Fruit fly (Drosophila melanogaster) whole organism, adult: ENCODE data around the gene CG14036.

ENCODE experiments used
- CG11617 ChIP-seq: fragments of 200-800 bp; sonication (Bioruptor generic); optimal IDR thresholded peaks from 2 replicates; lab custom pipeline; 2017; ENCODE audit warnings: mild to moderate bottlenecking, missing biosample characterization, missing genetic modification reagents, missing genetic modification characterization
- CG12768 ChIP-seq: fragments of 200-800 bp; sonication (Bioruptor generic); optimal IDR thresholded peaks from 2 replicates; lab custom pipeline; 2017; ENCODE audit warnings: missing biosample characterization, missing genetic modification characterization, mild to moderate bottlenecking, moderate library complexity, missing genetic modification reagents
- CG14711 ChIP-seq: fragments of 200-800 bp; sonication (Bioruptor generic); optimal IDR thresholded peaks from 2 replicates; lab custom pipeline; 2018; ENCODE audit warnings: missing biosample characterization, mild to moderate bottlenecking, missing genetic modification characterization, moderate library complexity
- CG1620 ChIP-seq: fragments of 200-800 bp; sonication (Bioruptor generic); optimal IDR thresholded peaks from 2 replicates; lab custom pipeline; 2016; ENCODE audit warnings: missing biosample characterization, missing genetic modification characterization
- CG33017 ChIP-seq: fragments of 200-800 bp; sonication (Bioruptor generic); optimal IDR thresholded peaks from 2 replicates; lab custom pipeline; 2018; ENCODE audit warnings: missing biosample characterization, mild to moderate bottlenecking, missing genetic modification characterization, moderate library complexity
- CG5204 ChIP-seq: fragments of 200-800 bp; sonication (Bioruptor generic); optimal IDR thresholded peaks from 2 replicates; lab custom pipeline; 2016; ENCODE audit warnings: missing biosample characterization, missing genetic modification characterization
- CG7045 ChIP-seq: fragments of 200-800 bp; sonication (Bioruptor generic); optimal IDR thresholded peaks from 2 replicates; lab custom pipeline; 2017; ENCODE audit warnings: missing biosample characterization, mild to moderate bottlenecking, missing genetic modification characterization
- CG7101 ChIP-seq: fragments of 200-800 bp; sonication (Bioruptor generic); optimal IDR thresholded peaks from 2 replicates; lab custom pipeline; 2018; ENCODE audit warnings: missing biosample characterization, mild to moderate bottlenecking, missing genetic modification characterization, moderate library complexity
- Clk ChIP-seq: fragments of 200-800 bp; sonication (Bioruptor generic); optimal IDR thresholded peaks from 2 replicates; lab custom pipeline; 2017; ENCODE audit warnings: missing biosample characterization, missing genetic modification characterization
- Crg-1 ChIP-seq: fragments of 200-800 bp; sonication (Bioruptor generic); optimal IDR thresholded peaks from 2 replicates; lab custom pipeline; 2016; ENCODE audit warnings: missing biosample characterization, missing genetic modification characterization
- Hr96 ChIP-seq: fragments of 200-800 bp; sonication (Bioruptor generic); optimal IDR thresholded peaks from 2 replicates; lab custom pipeline; 2016; ENCODE audit warnings: missing biosample characterization, missing genetic modification characterization
- Mnt ChIP-seq: fragments of 200-800 bp; sonication (Bioruptor generic); optimal IDR thresholded peaks from 2 replicates; lab custom pipeline; 2016; ENCODE audit warnings: missing biosample characterization, mild to moderate bottlenecking, missing genetic modification characterization
- bab1 ChIP-seq: fragments of 200-800 bp; sonication (Bioruptor generic); optimal IDR thresholded peaks from 3 replicates; lab custom pipeline; 2019; ENCODE audit warnings: missing biosample characterization, mild to moderate bottlenecking, missing genetic modification characterization, moderate library complexity
- cic ChIP-seq: fragments of 200-800 bp; sonication (Bioruptor generic); optimal IDR thresholded peaks from 2 replicates; lab custom pipeline; 2017; ENCODE audit warnings: missing biosample characterization, mild to moderate bottlenecking, missing genetic modification characterization, moderate library complexity
- cnc ChIP-seq, 2 experiments: fragments of >200 bp; optimal IDR thresholded peaks; 2 replicates each; lab custom pipeline; 2017
- kay ChIP-seq: fragments of 200-800 bp; sonication (Bioruptor generic); peaks from one replicate; lab custom pipeline; 2016; ENCODE audit warnings: missing biosample characterization, missing genetic modification characterization, borderline replicate concordance
- ovo ChIP-seq: fragments of 200-800 bp; sonication (Bioruptor generic); optimal IDR thresholded peaks from 2 replicates; lab custom pipeline; 2016; ENCODE audit warnings: missing biosample characterization, missing genetic modification characterization
- pad ChIP-seq: fragments of 200-800 bp; sonication (Bioruptor generic); optimal IDR thresholded peaks from 3 replicates; lab custom pipeline; 2017; ENCODE audit warnings: missing biosample characterization, missing genetic modification characterization, mild to moderate bottlenecking, moderate library complexity, missing genetic modification reagents
- tj ChIP-seq: fragments of 200-800 bp; sonication (Bioruptor generic); optimal IDR thresholded peaks from 3 replicates; lab custom pipeline; 2017; ENCODE audit warnings: missing biosample characterization, mild to moderate bottlenecking, missing genetic modification characterization, moderate library complexity
- toe ChIP-seq: fragments of 200-800 bp; sonication (Bioruptor generic); optimal IDR thresholded peaks from 2 replicates; lab custom pipeline; 2016; ENCODE audit warnings: missing biosample characterization, missing genetic modification characterization

CG14036 gene

DNA sequence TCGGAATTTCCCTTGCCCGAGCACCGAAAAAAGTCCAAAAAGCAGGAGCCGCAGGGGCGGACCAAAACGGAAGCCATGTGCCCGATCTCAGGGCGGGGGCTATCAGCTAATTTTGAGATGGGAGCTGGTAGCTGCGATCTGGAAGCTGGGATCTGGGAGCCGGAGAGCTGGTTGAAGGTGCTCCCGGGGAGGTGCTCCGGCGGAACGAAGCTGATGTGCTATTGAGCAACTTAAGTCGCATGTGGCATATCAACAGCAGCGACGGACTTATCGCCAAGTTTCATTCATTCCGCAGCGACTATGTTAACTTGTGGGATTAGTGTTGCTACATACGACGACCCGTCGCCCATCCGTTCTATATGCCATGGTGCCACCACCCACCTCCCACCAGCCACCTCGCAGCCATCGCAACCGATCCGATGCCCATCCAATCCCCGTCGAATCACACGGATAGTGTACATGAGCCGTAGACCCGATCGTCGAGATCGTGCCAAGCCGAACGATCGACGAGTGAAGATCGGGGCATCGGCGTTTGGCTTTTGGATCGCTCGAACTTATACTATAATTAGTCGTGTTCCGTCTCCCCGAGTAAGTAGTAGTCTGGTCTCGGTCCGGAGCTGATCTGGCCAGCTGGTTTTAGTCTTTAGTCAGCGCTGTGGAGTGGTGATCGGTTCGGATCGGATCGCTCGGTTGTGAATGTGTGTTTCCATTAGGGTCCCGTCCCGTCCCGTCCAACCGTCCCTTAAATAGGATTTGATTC lies 25.6 kb downstream of the CG14036 start, which contains the start of gene Col4a1:
Gene Col4a1, plus strand, starts transcription at position 561 of the 760 bp plus-strand sequence.
- TF ChIP-seq Mnt (GFP tag; lab: Kevin White, UChicago), result peak; percentile 7
- TF ChIP-seq pad (GFP tag; lab: Kevin White, UChicago), result no peak
- no peak for TF ChIP-seq kay (GFP tag; lab: Kevin White, UChicago)
- TF ChIP-seq cnc (optimal IDR thresholded peaks at IDR 0.05; lab: Kevin White, UChicago), result no peak
- TF ChIP-seq Hr96, result no peak
- peak; percentile 49 for TF ChIP-seq CG12768 (GFP tag; lab: Kevin White, UChicago)
- peak; percentile 72 for TF ChIP-seq cic
- no peak for TF ChIP-seq toe (GFP tag; lab: Kevin White, UChicago)
- TF ChIP-seq CG7045 (GFP tag; lab: Kevin White, UChicago), result no peak
- no peak for TF ChIP-seq CG5204

DNA sequence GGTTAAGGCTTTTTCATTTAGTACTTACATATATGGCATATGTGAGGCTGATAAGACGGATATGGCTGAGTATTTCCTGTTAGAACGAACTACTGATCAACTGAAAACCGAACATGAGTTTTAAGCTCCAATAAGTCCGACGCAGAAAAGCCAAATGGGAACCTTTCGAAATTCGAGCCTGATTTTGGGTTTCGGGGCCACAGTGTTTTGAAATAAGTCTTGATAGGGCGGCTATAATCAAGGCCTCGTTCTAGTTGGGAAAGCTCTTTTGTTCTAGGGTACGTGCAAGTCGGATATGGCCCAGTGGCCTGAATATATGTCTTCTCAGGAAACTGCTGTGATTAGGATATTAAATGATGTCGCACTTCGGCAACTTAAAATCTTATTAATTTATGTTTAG lies 26.7 kb downstream of the CG14036 start, which contains the start of gene vkg:
Gene vkg, minus strand, starts transcription at position 101 of the 400 bp plus-strand sequence.
- TF ChIP-seq pad (GFP tag; lab: Kevin White, UChicago), result no peak
- no peak for TF ChIP-seq CG5204
- no peak for TF ChIP-seq Mnt (GFP tag; lab: Kevin White, UChicago)
- no peak for TF ChIP-seq ovo
- no peak for TF ChIP-seq cic
- TF ChIP-seq Clk (GFP tag; lab: Kevin White, UChicago), result no peak
- no peak for TF ChIP-seq kay (GFP tag; lab: Kevin White, UChicago)
- no peak for TF ChIP-seq cnc (optimal IDR thresholded peaks at IDR 0.05; lab: Kevin White, UChicago)
- no peak for TF ChIP-seq CG14711 (tag; lab: Kevin White, UChicago)
- TF ChIP-seq Hr96, result no peak
- TF ChIP-seq tj (GFP tag; lab: Kevin White, UChicago), result no peak

DNA sequence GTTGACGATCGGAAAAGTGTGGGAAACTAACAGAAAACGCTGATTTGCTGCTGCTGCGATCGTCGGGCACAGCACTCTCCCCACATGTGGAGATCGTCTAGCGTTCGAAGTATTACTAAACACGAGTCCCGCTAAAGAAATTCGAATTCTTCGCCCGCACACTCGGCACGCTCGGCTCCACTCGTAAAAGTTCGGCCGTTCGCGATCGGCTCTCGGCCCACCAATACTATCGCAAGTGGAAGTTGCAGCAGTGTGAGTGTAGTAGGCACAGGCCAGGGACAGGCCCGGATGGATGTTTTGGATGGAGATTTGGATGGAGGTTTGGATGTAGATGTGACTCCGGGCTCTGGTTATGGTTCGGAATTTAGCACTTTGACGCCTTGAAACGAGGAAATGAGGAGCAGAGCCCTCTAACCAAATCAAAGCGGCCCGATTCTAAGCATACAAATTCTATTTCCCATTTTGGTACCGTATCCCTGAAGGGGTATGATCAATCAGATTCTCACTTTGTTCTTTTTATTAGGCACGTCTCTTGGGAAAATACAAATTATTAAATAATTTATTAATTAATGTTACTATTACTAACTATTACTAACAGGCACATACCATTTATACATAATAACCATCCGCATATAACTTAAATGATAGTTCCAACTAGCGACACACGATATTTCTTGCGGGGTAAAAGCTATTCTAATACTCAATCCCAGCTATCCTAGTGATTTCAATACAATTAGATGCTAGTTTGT lies 27.3 kb downstream of the CG14036 start:
- TF ChIP-seq bab1 (no peak), tj (GFP tag; lab: Kevin White, UChicago) (peak; percentile 41), cic (peak; percentile 3)

dm6 chr2L:5025557-5025956 lies 29.3 kb downstream of the CG14036 start:
- TF ChIP-seq Hr96 (no peak), Crg-1 (GFP tag; lab: Kevin White, UChicago) (no peak), cic (no peak), toe (GFP tag; lab: Kevin White, UChicago) (no peak), Mnt (GFP tag; lab: Kevin White, UChicago) (no peak), bab1 (no peak), tj (GFP tag; lab: Kevin White, UChicago) (no peak), ovo (no peak), CG11617 (GFP tag; lab: Kevin White, UChicago) (no peak), CG1620 (GFP tag; lab: Kevin White, UChicago) (no peak), pad (GFP tag; lab: Kevin White, UChicago) (no peak), CG5204 (no peak), CG7045 (GFP tag; lab: Kevin White, UChicago) (no peak), Clk (GFP tag; lab: Kevin White, UChicago) (no peak), CG7101 (tag; lab: Kevin White, UChicago) (no peak), CG14711 (tag; lab: Kevin White, UChicago) (no peak), cnc (optimal IDR thresholded peaks at IDR 0.05; lab: Kevin White, UChicago) (no peak)

- TF ChIP-seq pad (GFP tag; lab: Kevin White, UChicago) (no peak), CG12768 (GFP tag; lab: Kevin White, UChicago) (no peak), Mnt (GFP tag; lab: Kevin White, UChicago) (no peak), Clk (GFP tag; lab: Kevin White, UChicago) (no peak), kay (GFP tag; lab: Kevin White, UChicago) (no peak)
These were observed 32.2 kb downstream of the CG14036 start for dm6 chr2L:5022602-5023001.

- TF ChIP-seq CG5204 (no peak), toe (GFP tag; lab: Kevin White, UChicago) (no peak), cnc (optimal IDR thresholded peaks at IDR 0.05; lab: Kevin White, UChicago) (no peak), tj (GFP tag; lab: Kevin White, UChicago) (peak; percentile 91), kay (GFP tag; lab: Kevin White, UChicago) (no peak), CG12768 (GFP tag; lab: Kevin White, UChicago) (no peak)
These were observed 34.3 kb downstream of the CG14036 start for dm6 chr2L:5020479-5020878.

DNA sequence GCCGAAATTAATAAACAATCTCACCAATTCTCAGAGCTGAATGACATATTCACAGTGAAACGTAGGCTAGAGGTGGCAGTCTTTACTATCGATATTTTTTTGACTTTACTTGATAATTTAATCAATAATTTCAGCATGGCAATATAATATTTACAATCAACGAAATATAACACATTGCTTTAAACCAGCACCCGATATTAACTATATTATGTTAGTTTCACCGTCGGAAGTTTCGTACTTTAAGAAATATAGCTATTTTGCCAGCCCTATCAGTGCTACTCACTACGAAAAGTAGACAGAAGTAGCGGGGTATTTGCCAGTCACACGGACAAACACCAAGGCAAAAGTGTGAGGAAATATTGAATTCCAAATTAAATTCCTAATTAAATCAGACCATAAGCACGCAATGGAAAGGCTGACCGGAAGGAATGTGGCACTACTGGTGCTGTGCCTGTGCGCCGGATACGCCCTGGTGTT lies 44.0 kb downstream of the CG14036 start, which contains the start of the genes CG31917, Tfb5 and SelT:
Gene CG31917, minus strand, starts transcription at position 51 of the 477 bp plus-strand sequence.
Gene Tfb5, minus strand, starts transcription at position 51 of the 477 bp plus-strand sequence.
Gene SelT, plus strand, starts transcription at position 139 of the 477 bp plus-strand sequence.
- TF ChIP-seq bab1, result peak; percentile 83
- peak; percentile 71 for TF ChIP-seq Hr96
- TF ChIP-seq CG7101 (tag; lab: Kevin White, UChicago), result peak; percentile 73
- TF ChIP-seq Crg-1 (GFP tag; lab: Kevin White, UChicago), result peak; percentile 52
- TF ChIP-seq kay (GFP tag; lab: Kevin White, UChicago), result no peak
- peak; percentile 78 for TF ChIP-seq CG1620 (GFP tag; lab: Kevin White, UChicago)
- TF ChIP-seq tj (GFP tag; lab: Kevin White, UChicago), result peak; percentile 49
- TF ChIP-seq Clk (GFP tag; lab: Kevin White, UChicago), result peak; percentile 20
- TF ChIP-seq CG11617 (GFP tag; lab: Kevin White, UChicago), result peak; percentile 73
- peak; percentile 52 for TF ChIP-seq ovo
- TF ChIP-seq CG33017 (tag; lab: Kevin White, UChicago), result peak; percentile 37
- no peak for TF ChIP-seq cnc (optimal IDR thresholded peaks at IDR 0.05; lab: Kevin White, UChicago)
- no peak for TF ChIP-seq CG5204
- TF ChIP-seq CG7045 (GFP tag; lab: Kevin White, UChicago), result peak; percentile 61
- peak; percentile 58 for TF ChIP-seq CG14711 (tag; lab: Kevin White, UChicago)
- TF ChIP-seq pad (GFP tag; lab: Kevin White, UChicago), result peak; percentile 85
- peak; percentile 55 for TF ChIP-seq CG12768 (GFP tag; lab: Kevin White, UChicago)
- peak; percentile 82 for TF ChIP-seq toe (GFP tag; lab: Kevin White, UChicago)
- TF ChIP-seq Mnt (GFP tag; lab: Kevin White, UChicago), result peak; percentile 56
- no peak for TF ChIP-seq cic
